Worm (Caenorhabditis elegans) whole organism, L4 larva: ENCODE results near the gene Y97E10AR.4.

Experiments
- D1046.2 ChIP-seq: fragments of 200-800 bp; sonication (Bioruptor generic); IDR thresholded peaks from 2 replicates; pipeline ENCODE4 v1.3.6; 2022; ENCODE audit warnings: missing genetic modification characterization, missing compliant biosample characterization
- T26A8.4 ChIP-seq: fragments of 200-800 bp; sonication (Bioruptor generic); IDR thresholded peaks from 2 replicates; pipeline ENCODE4 v1.3.6; 2022; ENCODE audit warnings: missing genetic modification characterization, missing compliant biosample characterization
- Y48G9A.11 ChIP-seq: fragments of 200-800 bp; sonication (Bioruptor generic); IDR thresholded peaks from 2 replicates; pipeline ENCODE4 v1.3.6; 2022; ENCODE audit warnings: missing genetic modification reagents, missing genetic modification characterization, missing compliant biosample characterization
- ZK546.5 ChIP-seq, 2 experiments: sonication (generic microtip); optimal IDR thresholded peaks; 2 replicates each; lab custom pipeline; 2017; ENCODE audit warnings: missing biosample characterization in 2 of 2, missing genetic modification characterization in 2 of 2
- aha-1 ChIP-seq: fragments of 150-350 bp; peaks from one replicate; lab custom pipeline; 2014; ENCODE audit warnings: missing biosample characterization, missing genetic modification characterization
- ceh-28 ChIP-seq: fragments of 150-350 bp; optimal IDR thresholded peaks from 2 replicates; lab custom pipeline; 2014; ENCODE audit warnings: missing biosample characterization, missing genetic modification reagents, missing genetic modification characterization
- cey-2 ChIP-seq: sonication (generic microtip); optimal IDR thresholded peaks from 3 replicates; lab custom pipeline; 2017; ENCODE audit warnings: missing genetic modification characterization, mild to moderate bottlenecking, missing compliant biosample characterization, antibody characterized with exemption, borderline replicate concordance; ENCODE audit not compliant: insufficient read depth
- daf-19 ChIP-seq: fragments of 200-800 bp; sonication (Bioruptor generic); conservative IDR thresholded peaks from 2 replicates; pipeline ENCODE4 v1.3.6; 2022; ENCODE audit warnings: missing genetic modification characterization, missing compliant biosample characterization
- dmd-9 ChIP-seq: fragments of 200-800 bp; sonication (Bioruptor generic); IDR thresholded peaks from 2 replicates; pipeline ENCODE4 v1.3.6; 2022; ENCODE audit warnings: missing genetic modification reagents, missing genetic modification characterization, missing compliant biosample characterization
- dpl-1 ChIP-seq: fragments of 150-350 bp; optimal IDR thresholded peaks from 2 replicates; lab custom pipeline; 2014; ENCODE audit warnings: missing biosample characterization, missing genetic modification reagents, missing genetic modification characterization
- duxl-1 ChIP-seq: sonication (generic microtip); optimal IDR thresholded peaks from 2 replicates; lab custom pipeline; 2016; ENCODE audit warnings: mild to moderate bottlenecking, missing genetic modification characterization, moderate library complexity, missing compliant biosample characterization; ENCODE audit not compliant: poor library complexity
- egl-27 ChIP-seq: sonication (generic microtip); optimal IDR thresholded peaks from 3 replicates; lab custom pipeline; 2017; ENCODE audit warnings: missing biosample characterization, missing genetic modification reagents, missing genetic modification characterization
- egl-43 ChIP-seq: fragments of 200-800 bp; sonication (Bioruptor generic); IDR thresholded peaks from 2 replicates; pipeline ENCODE4 v1.3.6; 2022; ENCODE audit warnings: missing genetic modification reagents, missing genetic modification characterization, missing compliant biosample characterization
- fkh-10 ChIP-seq: fragments of 150-350 bp; optimal IDR thresholded peaks from 2 replicates; lab custom pipeline; 2014; ENCODE audit warnings: missing biosample characterization, missing genetic modification reagents, missing genetic modification characterization
- fos-1 ChIP-seq: fragments of 150-350 bp; optimal IDR thresholded peaks from 2 replicates; lab custom pipeline; 2014; ENCODE audit warnings: missing biosample characterization, missing genetic modification characterization
- hif-1 ChIP-seq, 2 experiments: sonication (generic microtip); optimal IDR thresholded peaks; 2 replicates each; lab custom pipeline; 2016 to 2017; ENCODE audit warnings: missing compliant biosample characterization in 2 of 2, missing genetic modification characterization in 2 of 2, missing genetic modification reagents in 2 of 2, missing genotype in 2 of 2, mild to moderate bottlenecking in 1 of 2
- hlh-30 ChIP-seq: sonication (generic microtip); optimal IDR thresholded peaks from 2 replicates; lab custom pipeline; 2017; ENCODE audit warnings: antibody characterized with exemption, mild to moderate bottlenecking, missing genetic modification characterization, missing compliant biosample characterization; ENCODE audit not compliant: insufficient read depth
- hmg-1.1 ChIP-seq: fragments of 200-800 bp; sonication (Bioruptor generic); IDR thresholded peaks from 2 replicates; pipeline ENCODE4 v1.3.6; 2022; ENCODE audit warnings: missing genetic modification reagents, missing genetic modification characterization, missing compliant biosample characterization
- jun-1 ChIP-seq: fragments of 150-350 bp; optimal IDR thresholded peaks from 2 replicates; lab custom pipeline; 2014; ENCODE audit warnings: missing biosample characterization, missing genetic modification reagents, missing genetic modification characterization
- lim-7 ChIP-seq: fragments of 200-800 bp; sonication (Bioruptor generic); IDR thresholded peaks from 2 replicates; pipeline ENCODE4 v1.3.6; 2022; ENCODE audit warnings: missing genetic modification characterization, missing compliant biosample characterization
- lin-13 ChIP-seq: fragments of 150-350 bp; optimal IDR thresholded peaks from 2 replicates; lab custom pipeline; 2014; ENCODE audit warnings: missing biosample characterization, missing genetic modification reagents, missing genetic modification characterization
- lin-15B ChIP-seq: fragments of 150-350 bp; sonication (generic microtip); optimal IDR thresholded peaks from 3 replicates; lab custom pipeline; 2014; ENCODE audit warnings: missing biosample characterization, missing genetic modification characterization
- lin-38 ChIP-seq: fragments of 200-800 bp; sonication (Bioruptor generic); IDR thresholded peaks from 2 replicates; pipeline ENCODE4 v1.3.6; 2022; ENCODE audit warnings: missing genetic modification reagents, missing genetic modification characterization, missing compliant biosample characterization
- lsy-2 ChIP-seq, 2 experiments: fragments of 150-350 bp in 1 of 2; sonication (generic microtip) in 1 of 2; optimal IDR thresholded peaks; 2 replicates each; lab custom pipeline; 2014 to 2017; ENCODE audit warnings: missing biosample characterization in 2 of 2, missing genetic modification characterization in 2 of 2
- madf-5 ChIP-seq, 2 experiments: fragments of 200-800 bp; sonication (Bioruptor generic); IDR thresholded peaks; 2 replicates each; pipeline ENCODE4 v1.3.6; 2022; ENCODE audit warnings: missing compliant biosample characterization in 2 of 2, missing genetic modification characterization in 2 of 2
- madf-9 ChIP-seq: fragments of 200-800 bp; sonication (Bioruptor generic); conservative IDR thresholded peaks from 2 replicates; pipeline ENCODE4 v1.3.6; 2022; ENCODE audit warnings: missing genetic modification reagents, missing genetic modification characterization, missing compliant biosample characterization
- mdl-1 ChIP-seq, 2 experiments: fragments of 150-350 bp in 1 of 2; sonication (generic microtip) in 1 of 2; optimal IDR thresholded peaks; 2 replicates each; lab custom pipeline; 2014 to 2017; ENCODE audit warnings: missing biosample characterization in 2 of 2, missing genetic modification characterization in 2 of 2
- mep-1 ChIP-seq: fragments of 150-350 bp; sonication (generic microtip); optimal IDR thresholded peaks from 3 replicates; lab custom pipeline; 2014; ENCODE audit warnings: missing biosample characterization, missing genetic modification characterization
- mes-2 ChIP-seq: sonication (generic microtip); optimal IDR thresholded peaks from 2 replicates; lab custom pipeline; 2016; ENCODE audit warnings: missing genotype, mild to moderate bottlenecking, missing genetic modification characterization, missing compliant biosample characterization; ENCODE audit not compliant: poor library complexity, severe bottlenecking
- mxl-2 ChIP-seq: fragments of 200-800 bp; sonication (Bioruptor generic); conservative IDR thresholded peaks from 2 replicates; pipeline ENCODE4 v1.3.6; 2022; ENCODE audit warnings: missing genetic modification reagents, missing genetic modification characterization, missing compliant biosample characterization
- mxl-3 ChIP-seq: fragments of 200-800 bp; sonication (Bioruptor generic); optimal IDR thresholded peaks from 2 replicates; lab custom pipeline; 2018; ENCODE audit warnings: mild to moderate bottlenecking, missing genetic modification characterization, missing compliant biosample characterization
- nhr-28 ChIP-seq: fragments of 150-350 bp; optimal IDR thresholded peaks from 2 replicates; lab custom pipeline; 2014; ENCODE audit warnings: missing biosample characterization, missing genetic modification characterization
- nhr-41 ChIP-seq: fragments of 200-800 bp; sonication (Bioruptor generic); IDR thresholded peaks from 2 replicates; pipeline ENCODE4 v1.3.6; 2022; ENCODE audit warnings: missing genetic modification reagents, missing genetic modification characterization, missing compliant biosample characterization
- nhr-42 ChIP-seq: fragments of 200-800 bp; sonication (Bioruptor generic); IDR thresholded peaks from 2 replicates; pipeline ENCODE4 v1.3.6; 2022; ENCODE audit warnings: missing genetic modification characterization, missing compliant biosample characterization
- nhr-48 ChIP-seq: sonication (generic microtip); optimal IDR thresholded peaks from 2 replicates; lab custom pipeline; 2016; ENCODE audit warnings: mild to moderate bottlenecking, missing genetic modification characterization, missing compliant biosample characterization
- nhr-6 ChIP-seq: fragments of 150-350 bp; optimal IDR thresholded peaks from 2 replicates; lab custom pipeline; 2014; ENCODE audit warnings: missing biosample characterization, missing genetic modification characterization
- pqm-1 ChIP-seq: sonication (generic microtip); optimal IDR thresholded peaks from 2 replicates; lab custom pipeline; 2017; ENCODE audit warnings: missing biosample characterization, missing genetic modification characterization
- sdz-12 ChIP-seq: fragments of 200-800 bp; sonication (Bioruptor generic); optimal IDR thresholded peaks from 2 replicates; lab custom pipeline; 2018; ENCODE audit warnings: mild to moderate bottlenecking, missing genetic modification characterization, missing compliant biosample characterization
- set-16 ChIP-seq: fragments of 200-800 bp; sonication (Bioruptor generic); IDR thresholded peaks from 2 replicates; pipeline ENCODE4 v1.3.6; 2022; ENCODE audit warnings: missing genetic modification reagents, missing genetic modification characterization, missing compliant biosample characterization
- skn-1 ChIP-seq: fragments of 150-350 bp; optimal IDR thresholded peaks from 2 replicates; lab custom pipeline; 2014; ENCODE audit warnings: missing biosample characterization, missing genetic modification characterization
- snpc-1.2 ChIP-seq: fragments of 200-800 bp; sonication (Bioruptor generic); IDR thresholded peaks from 2 replicates; pipeline ENCODE4 v1.3.6; 2022; ENCODE audit warnings: missing genetic modification reagents, missing genetic modification characterization, missing compliant biosample characterization
- snpc-4 ChIP-seq: fragments of 150-350 bp; optimal IDR thresholded peaks from 2 replicates; lab custom pipeline; 2014; ENCODE audit warnings: missing biosample characterization, missing genetic modification characterization
- tag-97 ChIP-seq: fragments of 200-800 bp; sonication (Bioruptor generic); IDR thresholded peaks from 2 replicates; pipeline ENCODE4 v1.3.6; 2022; ENCODE audit warnings: missing genetic modification characterization, missing compliant biosample characterization
- unc-39 ChIP-seq: sonication (generic microtip); optimal IDR thresholded peaks from 2 replicates; lab custom pipeline; 2017; ENCODE audit warnings: missing biosample characterization, missing genetic modification characterization
- unc-62 ChIP-seq, 3 experiments: fragments of 150-350 bp in 1 of 3; sonication (generic microtip); optimal IDR thresholded peaks in 2 of 3; peaks in 1 of 3; 1 replicate in 1 of 3; 2 replicates in 2 of 3; lab custom pipeline; 2014 to 2017; ENCODE audit warnings: missing biosample characterization in 3 of 3, missing genetic modification characterization in 3 of 3, missing genetic modification reagents in 3 of 3, missing genotype in 1 of 3
- zfp-3 ChIP-seq: fragments of 200-800 bp; sonication (Bioruptor generic); conservative IDR thresholded peaks from 2 replicates; pipeline ENCODE4 v1.3.6; 2022; ENCODE audit warnings: missing genetic modification reagents, missing genetic modification characterization, missing compliant biosample characterization
- ztf-7 ChIP-seq: fragments of 150-350 bp; optimal IDR thresholded peaks from 2 replicates; lab custom pipeline; 2014; ENCODE audit warnings: missing biosample characterization, missing genetic modification characterization

Y97E10AR.4 gene

DNA sequence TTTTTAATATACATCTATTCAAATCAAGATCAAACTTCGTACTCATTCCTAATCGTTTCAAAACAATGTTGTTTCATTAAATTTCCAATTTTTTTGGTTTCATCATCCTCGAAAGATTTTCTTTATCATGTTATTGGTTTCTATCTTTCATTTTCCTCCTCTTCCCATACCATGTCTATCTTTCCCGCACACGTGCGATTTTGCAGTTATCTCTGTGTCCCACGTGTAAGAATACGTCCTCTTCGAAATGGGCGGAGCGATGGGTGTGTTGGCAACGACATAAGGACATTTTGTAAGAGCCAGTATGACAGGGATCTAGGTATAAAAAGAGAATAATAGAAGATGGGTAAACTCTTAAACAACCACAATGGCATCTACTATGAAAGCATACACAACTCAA is 16.3 kb upstream of the Y97E10AR.4 start, which contains the start of gene F43H9.4 (continued):
- TF ChIP-seq madf-9 (GFP tag; lab: Robert Waterston, UW) (no peak), hif-1 (tag; optimal IDR thresholded peaks at IDR 0.05; lab: Kevin White, UChicago) (no peak), set-16 (GFP tag; lab: Robert Waterston, UW) (no peak), D1046.2 (no peak), ZK546.5 (tag; optimal IDR thresholded peaks at IDR 0.05; lab: Kevin White, UChicago) (no peak), lim-7 (GFP tag; lab: Robert Waterston, UW) (no peak)

DNA sequence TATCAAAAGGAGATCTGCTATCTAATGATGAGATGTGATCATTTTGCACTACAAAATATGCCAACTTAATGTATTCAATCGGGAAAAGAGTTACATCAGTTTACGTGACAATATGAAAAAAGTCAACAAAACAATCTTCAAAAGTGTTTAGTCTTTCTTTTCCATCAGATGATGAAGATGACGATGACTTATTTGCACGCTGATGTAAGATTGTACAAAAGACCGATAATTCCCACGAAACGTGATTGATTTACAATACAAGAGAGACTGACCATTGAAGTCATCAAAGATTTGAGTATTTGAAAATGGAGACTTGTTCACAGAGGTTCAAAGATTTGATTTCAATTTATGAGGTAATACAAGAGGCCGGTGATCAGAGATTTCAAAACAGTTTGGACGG is 15.2 kb upstream of the Y97E10AR.4 start:
- TF ChIP-seq nhr-42 (GFP tag; lab: Robert Waterston, UW) (no peak), sdz-12 (no peak), Y48G9A.11 (GFP tag; lab: Robert Waterston, UW) (no peak), ztf-7 (peak; percentile 83), nhr-41 (GFP tag; lab: Robert Waterston, UW) (no peak), T26A8.4 (GFP tag; lab: Robert Waterston, UW) (no peak), mxl-3 (GFP tag; lab: Kevin White, UChicago) (no peak), skn-1 (tag; lab: Kevin White, UChicago) (no peak), hlh-30 (tag; lab: Kevin White, UChicago) (peak; percentile 23), nhr-28 (tag; lab: Kevin White, UChicago) (peak; percentile 64), hif-1 (tag; optimal IDR thresholded peaks at IDR 0.05; lab: Kevin White, UChicago) (peak in 1 of 2 experiments; percentile 43), D1046.2 (no peak)

DNA sequence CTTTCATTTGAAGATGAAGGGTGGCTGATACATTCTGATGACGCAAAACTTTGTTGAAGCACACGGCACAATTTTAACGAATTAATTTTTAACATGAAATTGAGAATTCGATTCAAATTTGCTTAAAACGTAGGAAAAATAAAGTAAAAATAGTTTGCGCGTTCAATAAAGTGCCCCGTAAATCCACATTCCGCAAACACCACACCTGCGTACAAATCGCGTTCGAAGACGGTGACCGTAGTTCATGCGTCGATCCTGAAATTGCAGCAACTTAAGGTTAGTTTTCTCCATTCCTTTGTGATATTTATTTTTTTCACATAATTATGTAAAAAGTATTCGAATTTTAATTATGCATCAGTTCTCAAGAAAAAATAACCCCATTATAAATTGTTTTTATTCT is 14.7 kb upstream of the Y97E10AR.4 start, which contains the start of gene F43H9.3:
F43H9.3 (minus strand) TSS at position 189 of the 400 bp plus-strand sequence.
- no peak for TF ChIP-seq zfp-3 (GFP tag; lab: Robert Waterston, UW)
- TF ChIP-seq madf-9 (GFP tag; lab: Robert Waterston, UW), result no peak
- no peak for TF ChIP-seq nhr-6 (tag; lab: Kevin White, UChicago)
- TF ChIP-seq jun-1 (tag; lab: Kevin White, UChicago), result no peak
- TF ChIP-seq nhr-48 (tag; lab: Kevin White, UChicago), result no peak
- peak; percentile 56 for TF ChIP-seq aha-1
- TF ChIP-seq madf-5 (GFP tag; IDR thresholded peaks at IDR 0.05; lab: Robert Waterston, UW), result no peak
- no peak for TF ChIP-seq unc-39 (tag; lab: Kevin White, UChicago)
- no peak for TF ChIP-seq hmg-1.1
- TF ChIP-seq dmd-9 (GFP tag; lab: Robert Waterston, UW), result no peak
- TF ChIP-seq egl-43 (GFP tag; lab: Robert Waterston, UW), result no peak
- no peak for TF ChIP-seq duxl-1
- TF ChIP-seq tag-97 (GFP tag; lab: Robert Waterston, UW), result no peak
- no peak for TF ChIP-seq pqm-1
- TF ChIP-seq snpc-4 (tag; lab: Kevin White, UChicago), result no peak
- TF ChIP-seq mdl-1 (tag; optimal IDR thresholded peaks at IDR 0.05; lab: Kevin White, UChicago), result no peak
- TF ChIP-seq cey-2 (tag; lab: Kevin White, UChicago), result no peak
- no peak for TF ChIP-seq lim-7 (GFP tag; lab: Robert Waterston, UW)
- TF ChIP-seq fkh-10, result no peak
- peak; percentile 31; the same call in 1 of the 2 replicates for TF ChIP-seq lin-38 (GFP tag; lab: Robert Waterston, UW)
- no peak for TF ChIP-seq mep-1 (tag; lab: Kevin White, UChicago)
- TF ChIP-seq ceh-28 (tag; lab: Kevin White, UChicago), result no peak
- TF ChIP-seq fos-1 (tag; lab: Kevin White, UChicago), result no peak
- TF ChIP-seq mes-2 (tag; lab: Kevin White, UChicago), result peak; percentile 5
- TF ChIP-seq snpc-1.2 (GFP tag; lab: Robert Waterston, UW), result no peak
- TF ChIP-seq mxl-2, result no peak
- no peak for TF ChIP-seq hlh-30 (tag; lab: Kevin White, UChicago)
- TF ChIP-seq unc-62 (GFP tag; optimal IDR thresholded peaks at IDR 0.05 in 1 of 2; lab: Kevin White, UChicago), result peak in 1 of 2 experiments; percentile 46
- TF ChIP-seq unc-62 (tag; optimal IDR thresholded peaks at IDR 0.05; lab: Kevin White, UChicago), result no peak
- no peak for TF ChIP-seq egl-27 (tag; lab: Kevin White, UChicago)
- TF ChIP-seq daf-19 (GFP tag; lab: Robert Waterston, UW), result no peak
- TF ChIP-seq dpl-1 (GFP tag; lab: Kevin White, UChicago), result peak; percentile 38
- TF ChIP-seq lsy-2 (tag; optimal IDR thresholded peaks at IDR 0.05; lab: Kevin White, UChicago), result peak in 1 of 2 experiments; percentile 87
- TF ChIP-seq sdz-12, result no peak
- no peak for TF ChIP-seq lin-15B
- no peak for TF ChIP-seq lin-13
